Worm (Caenorhabditis elegans) whole organism, mixed stage, embryonic: ENCODE data around the gene gst-27.
"Not testable (repeated sequence)": the region's sequence is repeated elsewhere in the genome, so short reads cannot be mapped to it uniquely, and the experiment has no call there.

Experiments used
- M03D4.4 ChIP-seq: sonication (generic microtip); optimal IDR thresholded peaks from 2 replicates; lab custom pipeline; 2017; ENCODE audit warnings: mild to moderate bottlenecking, missing genetic modification characterization, missing compliant biosample characterization
- bed-3 ChIP-seq: fragments of 200-800 bp; sonication (Bioruptor generic); optimal IDR thresholded peaks from 3 replicates; lab custom pipeline; 2018; ENCODE audit warnings: mild to moderate bottlenecking, missing genetic modification characterization, moderate library complexity, missing compliant biosample characterization
- blmp-1 ChIP-seq: fragments of 150-350 bp; optimal IDR thresholded peaks from 2 replicates; lab custom pipeline; 2014; ENCODE audit warnings: missing biosample characterization, missing genetic modification characterization
- ceh-39 ChIP-seq: fragments of 150-350 bp; optimal IDR thresholded peaks from 2 replicates; lab custom pipeline; 2014; ENCODE audit warnings: missing biosample characterization, missing genetic modification characterization
- ceh-43 ChIP-seq: fragments of 200-800 bp; sonication (Bioruptor generic); optimal IDR thresholded peaks from 2 replicates; lab custom pipeline; 2018; ENCODE audit warnings: mild to moderate bottlenecking, missing genetic modification characterization, moderate library complexity, missing compliant biosample characterization
- ceh-83 ChIP-seq: fragments of 200-800 bp; sonication (Bioruptor generic); optimal IDR thresholded peaks from 2 replicates; lab custom pipeline; 2018; ENCODE audit warnings: mild to moderate bottlenecking, missing genetic modification characterization, missing compliant biosample characterization
- ces-1 ChIP-seq: fragments of 150-350 bp; optimal IDR thresholded peaks from 2 replicates; lab custom pipeline; 2014; ENCODE audit warnings: missing biosample characterization, missing genetic modification reagents, missing genetic modification characterization
- cnd-1 ChIP-seq: fragments of 200-800 bp; sonication (Bioruptor generic); optimal IDR thresholded peaks from 2 replicates; lab custom pipeline; 2018; ENCODE audit warnings: mild to moderate bottlenecking, missing genetic modification characterization, missing compliant biosample characterization
- elt-1 ChIP-seq: sonication (generic microtip); optimal IDR thresholded peaks from 2 replicates; lab custom pipeline; 2017; ENCODE audit warnings: missing genetic modification characterization, mild to moderate bottlenecking, missing compliant biosample characterization, antibody characterized with exemption, moderate library complexity, borderline replicate concordance; ENCODE audit not compliant: insufficient read depth
- elt-3 ChIP-seq: fragments of 150-350 bp; optimal IDR thresholded peaks from 2 replicates; lab custom pipeline; 2014; ENCODE audit warnings: missing biosample characterization, missing genetic modification characterization
- flh-1 ChIP-seq: fragments of 200-800 bp; sonication (Bioruptor generic); optimal IDR thresholded peaks from 2 replicates; lab custom pipeline; 2018; ENCODE audit warnings: mild to moderate bottlenecking, missing genetic modification characterization, moderate library complexity, missing compliant biosample characterization
- ham-2 ChIP-seq: fragments of 200-800 bp; sonication (Bioruptor generic); optimal IDR thresholded peaks from 2 replicates; lab custom pipeline; 2018; ENCODE audit warnings: mild to moderate bottlenecking, missing genetic modification characterization, missing compliant biosample characterization
- hlh-1 ChIP-seq: fragments of 150-350 bp; optimal IDR thresholded peaks from 2 replicates; lab custom pipeline; 2014; ENCODE audit warnings: missing biosample characterization, missing genetic modification reagents, missing genetic modification characterization
- lin-13 ChIP-seq: fragments of 150-350 bp; optimal IDR thresholded peaks from 2 replicates; lab custom pipeline; 2014; ENCODE audit warnings: missing biosample characterization, missing genetic modification characterization
- lin-32 ChIP-seq: fragments of 200-800 bp; sonication (Bioruptor generic); optimal IDR thresholded peaks from 2 replicates; lab custom pipeline; 2018; ENCODE audit warnings: mild to moderate bottlenecking, missing genetic modification characterization, missing compliant biosample characterization
- lsy-2 ChIP-seq: fragments of 150-350 bp; optimal IDR thresholded peaks from 2 replicates; lab custom pipeline; 2014; ENCODE audit warnings: missing biosample characterization, missing genetic modification characterization
- mab-5 ChIP-seq: fragments of 150-350 bp; optimal IDR thresholded peaks from 2 replicates; lab custom pipeline; 2014; ENCODE audit warnings: missing biosample characterization, missing genetic modification characterization
- mep-1 ChIP-seq: fragments of 150-350 bp; optimal IDR thresholded peaks from 2 replicates; lab custom pipeline; 2017; ENCODE audit warnings: missing biosample characterization, missing genetic modification reagents, missing genetic modification characterization, inconsistent platforms
- nhr-12 ChIP-seq: fragments of 150-350 bp; optimal IDR thresholded peaks from 2 replicates; lab custom pipeline; 2014; ENCODE audit warnings: missing biosample characterization, missing genetic modification characterization
- nhr-2 ChIP-seq: fragments of 150-350 bp; optimal IDR thresholded peaks from 2 replicates; lab custom pipeline; 2014; ENCODE audit warnings: missing biosample characterization, missing genetic modification characterization
- nhr-237 ChIP-seq: fragments of 150-350 bp; optimal IDR thresholded peaks from 2 replicates; lab custom pipeline; 2014; ENCODE audit warnings: missing biosample characterization, missing genetic modification characterization
- nhr-76 ChIP-seq: sonication (generic microtip); optimal IDR thresholded peaks from 2 replicates; lab custom pipeline; 2017; ENCODE audit warnings: missing biosample characterization, missing genetic modification characterization
- pha-4 ChIP-seq: fragments of 150-350 bp; optimal IDR thresholded peaks from 2 replicates; lab custom pipeline; 2018; ENCODE audit warnings: missing biosample characterization, missing genetic modification reagents, missing genetic modification characterization
- sem-2 ChIP-seq: fragments of 200-800 bp; sonication (Bioruptor generic); optimal IDR thresholded peaks from 2 replicates; lab custom pipeline; 2018; ENCODE audit warnings: mild to moderate bottlenecking, missing genetic modification characterization, missing compliant biosample characterization
- snpc-4 ChIP-seq: fragments of 150-350 bp; optimal IDR thresholded peaks from 2 replicates; lab custom pipeline; 2014; ENCODE audit warnings: missing biosample characterization, missing genetic modification characterization
- sptf-1 ChIP-seq: sonication (generic microtip); optimal IDR thresholded peaks from 2 replicates; lab custom pipeline; 2017; ENCODE audit warnings: mild to moderate bottlenecking, missing genetic modification characterization, moderate library complexity, missing compliant biosample characterization
- tbx-8 ChIP-seq: fragments of 200-800 bp; sonication (Bioruptor generic); optimal IDR thresholded peaks from 2 replicates; lab custom pipeline; 2018; ENCODE audit warnings: mild to moderate bottlenecking, missing genetic modification characterization, moderate library complexity, missing compliant biosample characterization
- unc-120 ChIP-seq: sonication (generic microtip); optimal IDR thresholded peaks from 2 replicates; lab custom pipeline; 2017; ENCODE audit warnings: missing genetic modification characterization, missing compliant biosample characterization; ENCODE audit not compliant: poor library complexity, severe bottlenecking
- unc-39 ChIP-seq: fragments of 150-350 bp; optimal IDR thresholded peaks from 2 replicates; lab custom pipeline; 2014; ENCODE audit warnings: missing biosample characterization, missing genetic modification characterization
- unc-62 ChIP-seq: fragments of 150-350 bp; optimal IDR thresholded peaks from 2 replicates; lab custom pipeline; 2014; ENCODE audit warnings: missing biosample characterization, missing genetic modification reagents, missing genetic modification characterization
- zip-8 ChIP-seq: fragments of 150-350 bp; optimal IDR thresholded peaks from 2 replicates; lab custom pipeline; 2014; ENCODE audit warnings: missing biosample characterization, missing genetic modification characterization
- ztf-11 ChIP-seq: fragments of 150-350 bp; optimal IDR thresholded peaks from 2 replicates; lab custom pipeline; 2014; ENCODE audit warnings: missing biosample characterization, missing genetic modification characterization

The gst-27 gene

ce11 chrII:15143729-15144128 is 21.8 kb downstream of the gst-27 start:
- no peak for TF ChIP-seq lin-32 (GFP tag; lab: Kevin White, UChicago)
- TF ChIP-seq tbx-8 = no peak
- no peak for TF ChIP-seq elt-3 (tag; lab: Kevin White, UChicago)
- no peak for TF ChIP-seq blmp-1 (tag; lab: Kevin White, UChicago)
- TF ChIP-seq sem-2 (GFP tag; lab: Kevin White, UChicago) = no peak
- no peak for TF ChIP-seq snpc-4 (tag; lab: Kevin White, UChicago)
- TF ChIP-seq nhr-76 (tag; lab: Kevin White, UChicago) = no peak
- TF ChIP-seq hlh-1 (tag; lab: Kevin White, UChicago) = no peak
- no peak for TF ChIP-seq ces-1 (GFP tag; lab: Kevin White, UChicago)
- TF ChIP-seq lin-13 (tag; lab: Kevin White, UChicago) = no peak
- TF ChIP-seq sptf-1 (tag; lab: Kevin White, UChicago) = no peak
- TF ChIP-seq nhr-2 = no peak
- no peak for TF ChIP-seq ceh-83 (GFP tag; lab: Kevin White, UChicago)
- TF ChIP-seq unc-120 = no peak
- TF ChIP-seq M03D4.4 (tag; lab: Kevin White, UChicago) = no peak
- no peak for TF ChIP-seq mep-1
- no peak for TF ChIP-seq ceh-39 (tag; lab: Kevin White, UChicago)
- TF ChIP-seq nhr-237 (tag; lab: Kevin White, UChicago) = no peak

- not testable (repeated sequence) for TF ChIP-seq ham-2 (GFP tag; lab: Kevin White, UChicago); lsy-2 (tag; lab: Kevin White, UChicago); ztf-11 (tag; lab: Kevin White, UChicago)
These were observed 24.6 kb downstream of the gst-27 start, which contains the start of gene Y53F4B.26 for ce11 chrII:15140881-15141280. Y53F4B.26 (minus strand) TSS chrII:15140981.

ce11 chrII:15135886-15136285 is 29.6 kb downstream of the gst-27 start, which contains the start of gene Y53F4B.25:
Y53F4B.25 (plus strand) TSS chrII:15136186.
- TF ChIP-seq zip-8 (tag; lab: Kevin White, UChicago) = no peak
- no peak for TF ChIP-seq nhr-12 (tag; lab: Kevin White, UChicago)
- no peak for TF ChIP-seq ceh-83 (GFP tag; lab: Kevin White, UChicago)
- TF ChIP-seq ceh-43 (GFP tag; lab: Kevin White, UChicago) = no peak
- no peak for TF ChIP-seq M03D4.4 (tag; lab: Kevin White, UChicago)
- no peak for TF ChIP-seq mep-1
- TF ChIP-seq lin-32 (GFP tag; lab: Kevin White, UChicago) = no peak
- TF ChIP-seq unc-39 (tag; lab: Kevin White, UChicago) = no peak
- TF ChIP-seq tbx-8 = no peak
- no peak for TF ChIP-seq ceh-39 (tag; lab: Kevin White, UChicago)
- no peak for TF ChIP-seq ces-1 (GFP tag; lab: Kevin White, UChicago)
- no peak for TF ChIP-seq unc-120
- TF ChIP-seq nhr-237 (tag; lab: Kevin White, UChicago) = no peak
- TF ChIP-seq elt-1 (tag; lab: Kevin White, UChicago) = no peak

- TF ChIP-seq unc-120 (no peak), pha-4 (no peak), ham-2 (GFP tag; lab: Kevin White, UChicago) (no peak), zip-8 (tag; lab: Kevin White, UChicago) (no peak), ztf-11 (tag; lab: Kevin White, UChicago) (no peak), elt-1 (tag; lab: Kevin White, UChicago) (no peak), lin-32 (GFP tag; lab: Kevin White, UChicago) (no peak), mep-1 (no peak), bed-3 (GFP tag; lab: Kevin White, UChicago) (no peak), cnd-1 (tag; lab: Kevin White, UChicago) (no peak), nhr-12 (tag; lab: Kevin White, UChicago) (no peak), nhr-237 (tag; lab: Kevin White, UChicago) (no peak), ces-1 (GFP tag; lab: Kevin White, UChicago) (no peak)
These were observed 31.2 kb downstream of the gst-27 start, which contains the start of gene Y53F4B.24 for ce11 chrII:15134332-15134731. Y53F4B.24 (minus strand) TSS chrII:15134432.

ce11 chrII:15130512-15130911 is 35.0 kb downstream of the gst-27 start, which contains the start of gene Y53F4B.62:
Y53F4B.62 (minus strand) TSS chrII:15130612.
- TF ChIP-seq mab-5 (no peak), elt-1 (tag; lab: Kevin White, UChicago) (no peak), nhr-2 (no peak), sptf-1 (tag; lab: Kevin White, UChicago) (no peak), snpc-4 (tag; lab: Kevin White, UChicago) (no peak), blmp-1 (tag; lab: Kevin White, UChicago) (no peak), cnd-1 (tag; lab: Kevin White, UChicago) (no peak), ces-1 (GFP tag; lab: Kevin White, UChicago) (no peak), ceh-83 (GFP tag; lab: Kevin White, UChicago) (no peak), unc-120 (no peak), tbx-8 (no peak), flh-1 (no peak), zip-8 (tag; lab: Kevin White, UChicago) (no peak), ceh-39 (tag; lab: Kevin White, UChicago) (no peak), pha-4 (no peak), ceh-43 (GFP tag; lab: Kevin White, UChicago) (no peak), hlh-1 (tag; lab: Kevin White, UChicago) (no peak), unc-62 (GFP tag; lab: Kevin White, UChicago) (no peak)
